Worm (Caenorhabditis elegans): ENCODE data around the gene prdx-2.
A peak's percentile ranks its signal among the peaks of the same experiment; 100 is the strongest.

DNA sequence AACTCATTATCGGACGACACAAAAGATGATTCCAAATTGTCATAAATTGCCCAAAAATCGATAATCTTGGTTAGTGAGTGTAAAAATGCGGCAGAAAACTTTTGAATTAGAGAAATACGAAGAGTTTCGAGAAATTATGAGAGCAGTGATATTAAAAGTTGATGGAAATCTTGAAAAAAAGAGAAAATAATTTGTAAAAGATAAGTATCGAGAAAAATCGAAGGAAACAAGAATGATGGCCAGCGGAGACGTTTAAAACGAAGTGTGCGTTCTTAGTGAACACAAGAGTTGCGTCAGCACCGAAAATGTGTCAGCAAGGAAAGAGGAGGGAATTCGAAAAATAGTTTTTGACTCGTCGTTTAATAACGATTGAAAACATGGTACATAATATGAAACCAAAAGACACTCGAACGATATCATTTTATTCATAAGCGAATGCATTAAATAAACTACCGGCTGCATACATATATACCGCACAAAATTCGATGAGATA lies 11.9 kb downstream of the prdx-2 start, which contains the start of gene ndx-6:
- TF ChIP-seq snpc-4 (tag; optimal IDR thresholded peaks at IDR 0.05) (no peak), elt-3 (tag; optimal IDR thresholded peaks at IDR 0.05) (no peak), pha-4 (tag; optimal IDR thresholded peaks at IDR 0.05) (peak; percentile 82), mls-2 (tag; optimal IDR thresholded peaks at IDR 0.05) (peak; percentile 61), mab-5 (tag; optimal IDR thresholded peaks at IDR 0.05) (no peak), nhr-76 (tag; optimal IDR thresholded peaks at IDR 0.05) (no peak), unc-39 (tag; optimal IDR thresholded peaks at IDR 0.05) (no peak), flh-1 (GFP tag; optimal IDR thresholded peaks at IDR 0.05) (no peak), mep-1 (tag; optimal IDR thresholded peaks at IDR 0.05) (peak; percentile 92), lin-32 (GFP tag; optimal IDR thresholded peaks at IDR 0.05) (no peak), ceh-39 (tag; optimal IDR thresholded peaks at IDR 0.05) (no peak), unc-62 (GFP tag; optimal IDR thresholded peaks at IDR 0.05) (peak; percentile 7)
